Worm (Caenorhabditis elegans) whole organism, young adult: ENCODE measurements around the gene unc-52.

Source experiments
- B0336.3 ChIP-seq: fragments of 200-800 bp; sonication (Bioruptor generic); IDR thresholded peaks from 2 replicates; pipeline ENCODE4 v1.3.6; 2022; ENCODE audit warnings: missing genetic modification characterization, missing compliant biosample characterization
- C17E4.6 ChIP-seq: fragments of 200-800 bp; sonication (Bioruptor generic); IDR thresholded peaks from 2 replicates; pipeline ENCODE4 v1.3.6; 2022; ENCODE audit warnings: missing genetic modification reagents, missing genetic modification characterization, missing compliant biosample characterization
- F52B5.7 ChIP-seq: sonication (generic microtip); optimal IDR thresholded peaks from 2 replicates; lab custom pipeline; 2016; ENCODE audit warnings: mild to moderate bottlenecking, missing genetic modification characterization, missing compliant biosample characterization
- F57A8.1 ChIP-seq: fragments of 200-800 bp; sonication (Bioruptor generic); optimal IDR thresholded peaks from 2 replicates; lab custom pipeline; 2018; ENCODE audit warnings: mild to moderate bottlenecking, missing genetic modification characterization, moderate library complexity, missing compliant biosample characterization
- K12H6.12 ChIP-seq: fragments of 200-800 bp; sonication (Bioruptor generic); optimal IDR thresholded peaks from 2 replicates; lab custom pipeline; 2018; ENCODE audit warnings: mild to moderate bottlenecking, missing genetic modification characterization, missing compliant biosample characterization
- T07F8.4 ChIP-seq: sonication (generic microtip); optimal IDR thresholded peaks from 2 replicates; lab custom pipeline; 2016; ENCODE audit warnings: mild to moderate bottlenecking, missing genetic modification characterization, moderate library complexity, missing compliant biosample characterization
- T26A5.8 ChIP-seq: sonication (generic microtip); optimal IDR thresholded peaks from 2 replicates; lab custom pipeline; 2016; ENCODE audit warnings: missing genetic modification characterization, missing compliant biosample characterization
- Y53G8AR.9 ChIP-seq: fragments of 200-800 bp; sonication (Bioruptor generic); conservative IDR thresholded peaks from 2 replicates; pipeline ENCODE4 v1.3.6; 2022; ENCODE audit warnings: missing genetic modification reagents, missing genetic modification characterization, missing compliant biosample characterization
- ZK185.1 ChIP-seq: sonication (generic microtip); optimal IDR thresholded peaks from 2 replicates; lab custom pipeline; 2016; ENCODE audit warnings: mild to moderate bottlenecking, missing genetic modification characterization, missing compliant biosample characterization; ENCODE audit not compliant: poor library complexity, severe bottlenecking
- ama-1 ChIP-seq, 3 experiments: fragments of 150-350 bp in 1 of 3; sonication (generic microtip) in 2 of 3; optimal IDR thresholded peaks; 2 replicates each; lab custom pipeline; 2014 to 2018; ENCODE audit warnings: missing biosample characterization in 2 of 3, missing genetic modification characterization in 2 of 3, missing genetic modification reagents in 2 of 3
- bed-2 ChIP-seq: fragments of 200-800 bp; sonication (Bioruptor generic); IDR thresholded peaks from 2 replicates; pipeline ENCODE4 v1.3.6; 2022; ENCODE audit warnings: missing genetic modification reagents, missing genetic modification characterization, missing compliant biosample characterization
- ceh-100 ChIP-seq: fragments of 200-800 bp; sonication (Bioruptor generic); IDR thresholded peaks from 2 replicates; pipeline ENCODE4 v1.3.6; 2022; ENCODE audit warnings: missing genetic modification reagents, missing genetic modification characterization, missing compliant biosample characterization
- ceh-40 ChIP-seq: fragments of 200-800 bp; sonication (Bioruptor generic); IDR thresholded peaks from 2 replicates; pipeline ENCODE4 v1.3.6; 2022; ENCODE audit warnings: missing genetic modification characterization, missing compliant biosample characterization
- ceh-79 ChIP-seq: sonication (generic microtip); optimal IDR thresholded peaks from 2 replicates; lab custom pipeline; 2017; ENCODE audit warnings: mild to moderate bottlenecking, missing genetic modification characterization, missing compliant biosample characterization
- ceh-91 ChIP-seq: fragments of 200-800 bp; sonication (Bioruptor generic); IDR thresholded peaks from 2 replicates; pipeline ENCODE4 v1.3.6; 2022; ENCODE audit warnings: missing genetic modification reagents, missing genetic modification characterization, missing compliant biosample characterization
- dpl-1 ChIP-seq: fragments of 150-350 bp; optimal IDR thresholded peaks from 2 replicates; lab custom pipeline; 2014; ENCODE audit warnings: missing biosample characterization, missing genetic modification reagents, missing genetic modification characterization
- egl-44 ChIP-seq: fragments of 200-800 bp; sonication (Bioruptor generic); IDR thresholded peaks from 2 replicates; pipeline ENCODE4 v1.3.6; 2022; ENCODE audit warnings: missing genetic modification reagents, missing genetic modification characterization, missing compliant biosample characterization
- ets-4 ChIP-seq: fragments of 200-800 bp; sonication (Bioruptor generic); optimal IDR thresholded peaks from 2 replicates; lab custom pipeline; 2018; ENCODE audit warnings: mild to moderate bottlenecking, missing genetic modification characterization, missing compliant biosample characterization
- hrde-1 ChIP-seq: sonication (generic microtip); optimal IDR thresholded peaks from 2 replicates; lab custom pipeline; 2016; ENCODE audit warnings: missing genetic modification characterization, mild to moderate bottlenecking, missing compliant biosample characterization, moderate library complexity, missing genotype, missing genetic modification reagents, borderline replicate concordance
- hsf-1 ChIP-seq: fragments of 200-800 bp; sonication (Bioruptor generic); IDR thresholded peaks from 2 replicates; pipeline ENCODE4 v1.3.6; 2022; ENCODE audit warnings: missing genetic modification reagents, missing genetic modification characterization, missing compliant biosample characterization
- lsl-1 ChIP-seq: fragments of 200-800 bp; sonication (Bioruptor generic); optimal IDR thresholded peaks from 2 replicates; lab custom pipeline; 2018; ENCODE audit warnings: mild to moderate bottlenecking, missing genetic modification characterization, moderate library complexity, missing compliant biosample characterization
- madf-8 ChIP-seq: fragments of 200-800 bp; sonication (Bioruptor generic); conservative IDR thresholded peaks from 2 replicates; pipeline ENCODE4 v1.3.6; 2022; ENCODE audit warnings: missing genetic modification reagents, missing genetic modification characterization, missing compliant biosample characterization
- mcd-1 ChIP-seq: fragments of 200-800 bp; sonication (Bioruptor generic); IDR thresholded peaks from 2 replicates; pipeline ENCODE4 v1.3.6; 2022; ENCODE audit warnings: missing genetic modification reagents, missing genetic modification characterization, missing compliant biosample characterization
- pha-4 ChIP-seq: fragments of 150-350 bp; sonication (generic microtip); optimal IDR thresholded peaks from 2 replicates; lab custom pipeline; 2014; ENCODE audit warnings: missing biosample characterization, missing genetic modification reagents, missing genetic modification characterization
- rec-8 ChIP-seq, 2 experiments: sonication (generic microtip); optimal IDR thresholded peaks; 2 replicates each; lab custom pipeline; 2016; ENCODE audit warnings: mild to moderate bottlenecking in 2 of 2, missing genetic modification characterization in 2 of 2, missing genetic modification reagents in 2 of 2, missing genotype in 2 of 2, missing biosample characterization in 1 of 2, missing compliant biosample characterization in 1 of 2, moderate library complexity in 1 of 2
- sea-2 ChIP-seq: fragments of 200-800 bp; sonication (Bioruptor generic); IDR thresholded peaks from 2 replicates; pipeline ENCODE4 v1.3.6; 2022; ENCODE audit warnings: missing genetic modification characterization, missing compliant biosample characterization
- ztf-22 ChIP-seq: fragments of 200-800 bp; sonication (Bioruptor generic); optimal IDR thresholded peaks from 2 replicates; lab custom pipeline; 2018; ENCODE audit warnings: mild to moderate bottlenecking, missing genetic modification characterization, moderate library complexity, missing compliant biosample characterization

Gene unc-52

DNA sequence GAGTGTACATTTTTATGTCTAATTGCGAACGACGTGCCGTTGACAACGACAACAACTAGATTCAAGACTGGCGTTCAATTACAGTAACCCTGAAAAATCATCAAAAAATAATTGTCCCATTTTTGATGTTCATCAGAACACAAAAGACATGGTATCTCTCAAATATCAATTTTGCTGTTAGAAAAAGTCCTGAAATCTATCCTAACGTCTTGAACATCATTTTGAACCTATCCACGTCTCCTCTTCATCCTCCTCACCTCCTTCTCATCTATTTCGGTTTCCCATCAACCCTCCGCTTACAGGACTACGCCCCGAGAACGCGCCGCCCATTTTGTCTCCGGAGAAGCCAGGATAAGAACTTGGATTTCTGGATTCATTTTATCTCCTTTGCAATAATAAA, 68.5 kb downstream of the unc-52 start, which contains the start of gene mltn-9 (continued):
- TF ChIP-seq egl-44 (no peak), F57A8.1 (GFP tag; lab: Kevin White, UChicago) (no peak)

DNA sequence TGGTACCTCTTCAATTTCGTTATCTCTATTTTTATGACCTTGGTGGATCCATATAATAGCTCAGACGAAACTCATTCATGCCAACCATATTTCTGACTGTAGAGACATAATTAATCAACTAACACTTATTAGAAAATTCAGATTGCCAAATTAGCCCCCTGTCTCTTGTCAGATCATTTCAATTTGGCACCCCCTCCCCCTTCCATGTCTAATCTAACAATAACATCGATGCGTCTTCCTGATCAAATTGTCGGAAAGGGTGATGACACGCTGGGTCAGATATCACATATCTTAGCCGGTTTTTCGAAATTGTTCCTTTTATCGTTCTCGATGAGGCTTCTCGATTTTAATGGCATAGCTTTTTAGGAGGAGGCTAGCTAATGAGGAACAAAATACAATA, 72.9 kb downstream of the unc-52 start:
- TF ChIP-seq ZK185.1 (tag; lab: Kevin White, UChicago), result no peak
- TF ChIP-seq T07F8.4 (tag; lab: Kevin White, UChicago), result no peak
- no peak for TF ChIP-seq mcd-1
- no peak for TF ChIP-seq dpl-1 (GFP tag; lab: Kevin White, UChicago)
- no peak for TF ChIP-seq lsl-1 (GFP tag; lab: Kevin White, UChicago)
- TF ChIP-seq ceh-40 (GFP tag; lab: Robert Waterston, UW), result no peak
- no peak for TF ChIP-seq sea-2 (GFP tag; lab: Robert Waterston, UW)
- no peak for TF ChIP-seq madf-8 (GFP tag; lab: Robert Waterston, UW)
- no peak for TF ChIP-seq hsf-1 (GFP tag; lab: Robert Waterston, UW)
- TF ChIP-seq ceh-79 (tag; lab: Kevin White, UChicago), result no peak
- no peak for TF ChIP-seq C17E4.6 (GFP tag; lab: Robert Waterston, UW)
- TF ChIP-seq K12H6.12 (tag; lab: Kevin White, UChicago), result no peak
- no peak for TF ChIP-seq B0336.3 (GFP tag; lab: Robert Waterston, UW)
- TF ChIP-seq ceh-91, result no peak
- TF ChIP-seq T26A5.8 (tag; lab: Kevin White, UChicago), result no peak

DNA sequence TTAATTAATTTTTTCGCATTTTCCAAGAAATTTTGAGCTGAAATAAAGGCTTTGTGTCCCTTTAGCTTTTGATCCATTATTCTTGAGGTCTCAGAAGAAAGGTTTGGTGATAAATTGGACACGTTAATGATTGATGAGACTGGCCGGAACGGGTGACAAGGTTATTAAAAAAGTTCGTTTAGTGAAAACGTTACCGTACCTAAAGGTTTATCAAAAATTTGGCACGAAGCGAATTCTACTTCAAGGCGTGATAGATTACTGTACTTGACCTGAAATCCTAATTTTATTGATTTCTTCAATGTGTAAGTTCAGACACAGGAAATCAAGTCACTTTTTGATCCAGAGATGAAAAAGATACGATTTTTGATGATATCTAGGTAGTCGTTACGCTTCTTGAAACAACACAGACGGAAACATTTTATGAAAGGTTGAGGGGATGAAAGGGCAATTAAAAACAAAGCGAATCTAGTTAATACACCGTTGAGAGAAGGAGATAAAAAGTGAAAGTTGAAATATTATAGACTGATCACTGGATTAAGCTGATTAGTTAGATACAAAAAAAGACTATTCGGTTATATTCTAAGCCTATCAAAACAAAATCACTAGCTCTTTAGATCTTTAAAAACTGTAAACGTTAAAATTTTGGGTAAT, 73.6 kb downstream of the unc-52 start:
- peak; percentile 35 for TF ChIP-seq ama-1 (optimal IDR thresholded peaks at IDR 0.05; lab: Kevin White, UChicago)
- TF ChIP-seq ama-1 (GFP tag; optimal IDR thresholded peaks at IDR 0.05; lab: Kevin White, UChicago), result no peak
- no peak for TF ChIP-seq rec-8 (tag; optimal IDR thresholded peaks at IDR 0.05; lab: Kevin White, UChicago)

DNA sequence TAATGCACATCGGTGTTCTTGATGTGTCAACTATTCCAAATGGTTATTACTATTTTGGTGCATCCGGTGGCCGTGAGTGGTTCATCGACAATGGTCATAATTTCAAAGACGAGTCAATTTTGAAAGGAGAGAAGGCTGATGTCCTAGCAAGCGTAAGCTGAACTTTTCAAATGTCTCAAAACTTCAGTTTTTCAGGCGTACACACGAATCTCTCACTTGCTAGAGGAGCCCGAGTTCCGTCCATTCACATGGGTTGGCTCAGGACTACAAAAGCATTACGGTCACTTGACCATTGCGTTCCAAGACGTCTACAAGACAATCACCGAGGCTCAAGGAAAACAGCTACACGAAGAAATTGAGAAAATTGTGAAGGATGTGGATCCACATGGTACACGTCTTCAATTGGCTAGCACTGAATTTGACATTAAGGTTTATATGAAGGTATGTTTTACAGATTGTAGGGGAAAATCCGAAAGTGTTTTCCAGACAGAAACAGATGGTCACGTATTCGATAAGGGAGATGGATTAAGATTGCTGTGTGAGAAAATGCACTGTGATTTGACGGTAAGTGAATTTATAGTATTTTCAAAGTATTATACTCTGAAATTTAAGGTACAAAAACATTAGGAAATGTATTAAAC, 74.8 kb downstream of the unc-52 start:
- TF ChIP-seq F52B5.7 (tag; lab: Kevin White, UChicago) (peak; percentile 1), bed-2 (no peak), ceh-100 (GFP tag; lab: Robert Waterston, UW) (no peak), pha-4 (tag; lab: Kevin White, UChicago) (no peak), ets-4 (GFP tag; lab: Kevin White, UChicago) (no peak), ztf-22 (GFP tag; lab: Kevin White, UChicago) (no peak)

DNA sequence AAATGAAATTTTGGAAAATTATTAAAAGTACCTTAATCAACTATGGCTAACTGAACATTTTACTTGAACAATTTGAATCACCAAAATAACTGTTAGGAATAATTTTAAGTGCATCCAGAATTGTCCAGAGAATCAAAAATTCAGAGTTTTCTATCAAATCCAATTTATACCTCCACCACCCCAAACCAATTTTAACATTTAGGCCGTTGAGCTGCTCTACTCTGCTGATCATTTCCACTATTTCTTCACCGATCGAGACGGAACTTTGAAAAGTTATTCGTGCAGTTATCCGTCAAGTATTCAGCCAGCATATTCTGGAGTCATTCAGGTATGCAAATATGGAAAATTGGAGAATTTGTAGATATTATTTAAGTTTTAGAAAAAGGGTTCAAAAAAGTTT, 75.7 kb downstream of the unc-52 start:
- TF ChIP-seq ama-1 (optimal IDR thresholded peaks at IDR 0.05; lab: Kevin White, UChicago) (peak; percentile 40), ama-1 (GFP tag; optimal IDR thresholded peaks at IDR 0.05; lab: Kevin White, UChicago) (no peak), hrde-1 (tag; lab: Kevin White, UChicago) (no peak)

DNA sequence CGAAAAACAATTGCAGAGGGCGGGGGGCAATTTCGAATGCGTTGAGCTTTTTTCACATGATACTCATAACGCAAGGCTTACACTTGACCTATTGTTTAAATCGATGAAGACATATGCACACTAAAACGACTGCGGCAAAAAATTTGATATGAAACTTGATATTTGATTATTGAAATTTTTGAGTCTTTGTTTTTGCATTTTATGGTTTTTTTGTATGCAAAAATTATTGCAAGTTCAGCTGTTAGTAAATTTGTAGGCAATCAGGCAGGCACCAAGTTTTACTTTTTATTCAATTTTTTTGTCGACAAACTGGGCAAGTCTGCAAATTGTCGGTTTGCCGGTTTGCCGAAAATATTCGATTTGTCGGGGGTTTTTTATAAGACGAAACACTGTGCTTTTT, 78.1 kb downstream of the unc-52 start, which contains the start of gene arl-3:
Gene arl-3 (plus strand): TSS at position 301 of the 400 bp plus-strand sequence.
- TF ChIP-seq Y53G8AR.9 (GFP tag; lab: Robert Waterston, UW) (0 out of 2 replicates have a peak, but pooled peaks have one; percentile 40), ceh-100 (GFP tag; lab: Robert Waterston, UW) (no peak)
